ENCODE assay signal across 1 worm cellular context in the genomic region with DNA sequence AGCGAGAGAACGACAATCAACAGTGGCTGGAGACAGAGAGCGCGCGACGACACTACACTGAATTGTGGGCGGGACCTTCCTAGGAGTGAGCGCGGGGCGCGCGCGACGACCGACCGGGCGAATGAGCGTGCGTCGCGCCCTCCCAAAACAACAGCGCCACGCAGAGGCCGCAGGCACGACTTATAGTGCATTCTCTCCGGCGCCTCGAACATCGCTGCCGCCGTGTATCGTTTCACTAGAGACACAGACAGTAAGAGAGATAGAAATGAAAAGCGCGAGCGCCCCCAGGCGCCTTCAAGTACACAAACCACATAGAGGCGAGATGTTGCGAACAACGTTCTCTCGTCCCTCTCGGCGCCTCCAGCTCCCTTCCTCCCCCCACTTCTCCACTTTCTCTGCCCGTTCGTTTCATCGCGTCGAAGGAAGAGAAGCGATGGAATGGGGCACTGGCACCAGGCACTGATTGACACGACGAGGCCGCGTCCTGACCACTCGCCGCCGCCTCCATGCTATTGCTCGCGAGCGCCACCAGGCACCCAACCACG.
TF ChIP-seq lines count a peak whose summit lies in the region.

No protein-coding gene starts in this region.

TF ChIP-seq in whole organism, L4 larva, 104 proteins besides CTCF, POLR2A, EP300 and RAD21 (continued from another document):
- TF ChIP-seq snpc-1.2 (GFP tag; IDR thresholded peaks at IDR 0.05; lab: Robert Waterston, UW) (peak; percentile 54; the same call in 1 of the 2 replicates), lin-1 (GFP tag; IDR thresholded peaks at IDR 0.05; lab: Robert Waterston, UW) (no peak; the same call in 1 of the 2 replicates), nhr-111 (GFP tag; optimal IDR thresholded peaks at IDR 0.05; lab: Kevin White, UChicago) (no peak), T26A8.4 (GFP tag; IDR thresholded peaks at IDR 0.05; lab: Robert Waterston, UW) (peak; percentile 75; the same call in 1 of the 2 replicates), ztf-11 (tag; optimal IDR thresholded peaks at IDR 0.05; lab: Kevin White, UChicago) (no peak), daf-16 (GFP tag; optimal IDR thresholded peaks at IDR 0.05; lab: Kevin White, UChicago) (peak; percentile 37 to 82), daf-16 (tag; optimal IDR thresholded peaks at IDR 0.05; lab: Kevin White, UChicago) (peak; percentile 43), zag-1 (tag; optimal IDR thresholded peaks at IDR 0.05; lab: Kevin White, UChicago) (no peak), ceh-32 (tag; optimal IDR thresholded peaks at IDR 0.05; lab: Kevin White, UChicago; ENCODE audit: poor library complexity) (peak; percentile 16), mes-2 (tag; optimal IDR thresholded peaks at IDR 0.05; lab: Kevin White, UChicago; ENCODE audit: poor library complexity, severe bottlenecking) (peak; percentile 56), gei-8 (GFP tag; optimal IDR thresholded peaks at IDR 0.05; lab: Kevin White, UChicago) (peak; percentile 24), ctbp-1 (GFP tag; IDR thresholded peaks at IDR 0.05; lab: Robert Waterston, UW) (peak; percentile 81), daf-8 (GFP tag; IDR thresholded peaks at IDR 0.05; lab: Robert Waterston, UW) (no peak), dve-1 (tag; optimal IDR thresholded peaks at IDR 0.05; lab: Kevin White, UChicago; ENCODE audit: insufficient read depth) (peak; percentile 76), nhr-25 (tag; optimal IDR thresholded peaks at IDR 0.05; lab: Kevin White, UChicago; ENCODE audit: borderline replicate concordance, insufficient read depth) (peak; percentile 71), ztf-7 (tag; optimal IDR thresholded peaks at IDR 0.05; lab: Kevin White, UChicago) (no peak), mxl-3 (GFP tag; optimal IDR thresholded peaks at IDR 0.05; lab: Kevin White, UChicago) (peak; percentile 93), lsy-2 (tag; optimal IDR thresholded peaks at IDR 0.05; lab: Kevin White, UChicago) (peak; percentile 64 to 70), mep-1 (tag; optimal IDR thresholded peaks at IDR 0.05; lab: Kevin White, UChicago) (peak; percentile 95), nhr-48 (tag; optimal IDR thresholded peaks at IDR 0.05; lab: Kevin White, UChicago) (peak; percentile 90), fos-1 (tag; optimal IDR thresholded peaks at IDR 0.05; lab: Kevin White, UChicago) (no peak), php-3 (GFP tag; IDR thresholded peaks at IDR 0.05; lab: Robert Waterston, UW) (no peak), lin-13 (GFP tag; optimal IDR thresholded peaks at IDR 0.05; lab: Kevin White, UChicago) (peak; percentile 53), F26F4.8 (GFP tag; conservative IDR thresholded peaks at IDR 0.05; lab: Robert Waterston, UW) (no peak), hmg-1.1 (GFP tag; IDR thresholded peaks at IDR 0.05; lab: Robert Waterston, UW) (peak; percentile 94), zfp-2 (tag; optimal IDR thresholded peaks at IDR 0.05; lab: Kevin White, UChicago) (peak; percentile 40), spr-3 (GFP tag; optimal IDR thresholded peaks at IDR 0.05; lab: Kevin White, UChicago) (peak; percentile 23), cey-2 (tag; optimal IDR thresholded peaks at IDR 0.05; lab: Kevin White, UChicago; ENCODE audit: borderline replicate concordance, insufficient read depth) (no peak), lir-3 (tag; optimal IDR thresholded peaks at IDR 0.05; lab: Kevin White, UChicago) (peak; percentile 9), nhr-41 (GFP tag; IDR thresholded peaks at IDR 0.05; lab: Robert Waterston, UW) (no peak), lin-15B (tag; optimal IDR thresholded peaks at IDR 0.05; lab: Kevin White, UChicago) (no peak), pha-4 (GFP tag; IDR thresholded peaks at IDR 0.05; lab: Robert Waterston, UW) (peak; percentile 90), pha-4 (tag; optimal IDR thresholded peaks at IDR 0.05; lab: Kevin White, UChicago) (peak; percentile 26), skn-1 (tag; optimal IDR thresholded peaks at IDR 0.05; lab: Kevin White, UChicago) (no peak), zip-2 (tag; optimal IDR thresholded peaks at IDR 0.05; lab: Kevin White, UChicago) (no peak)
TF ChIP-seq in whole organism, L4 larva: peak in this region for 56.
